Fruit fly (Drosophila melanogaster) whole organism, embryonic: Measurements from ENCODE around the gene Apoltp.
A peak's percentile ranks its signal among the peaks of the same experiment; 100 is the strongest.

Experiments
- Ada2b ChIP-seq: fragments of 200-800 bp; sonication (Bioruptor generic); IDR thresholded peaks from 2 replicates; pipeline ENCODE4 v1.3.6; 2022; ENCODE audit warnings: missing biosample characterization, missing genetic modification characterization
- Blimp-1 ChIP-seq: fragments of 200-800 bp; sonication (Bioruptor generic); optimal IDR thresholded peaks from 3 replicates; lab custom pipeline; 2018; ENCODE audit warnings: missing biosample characterization, missing genetic modification characterization, mild to moderate bottlenecking, moderate library complexity, missing genetic modification reagents
- CG10274 ChIP-seq: fragments of 200-800 bp; sonication (Bioruptor generic); optimal IDR thresholded peaks from 3 replicates; lab custom pipeline; 2017; ENCODE audit warnings: missing biosample characterization, mild to moderate bottlenecking, missing genetic modification characterization
- CG11504 ChIP-seq: fragments of 200-800 bp; sonication (Bioruptor generic); optimal IDR thresholded peaks from 3 replicates; lab custom pipeline; 2019; ENCODE audit warnings: missing biosample characterization, mild to moderate bottlenecking, missing genetic modification characterization, moderate library complexity
- CG12769 ChIP-seq: fragments of 200-800 bp; sonication (Bioruptor generic); optimal IDR thresholded peaks from 2 replicates; lab custom pipeline; 2019; ENCODE audit warnings: missing biosample characterization, mild to moderate bottlenecking, missing genetic modification characterization, moderate library complexity
- CG17361 ChIP-seq: fragments of 200-800 bp; sonication (Bioruptor generic); IDR thresholded peaks from 3 replicates; pipeline ENCODE4 v1.3.6; 2022; ENCODE audit warnings: missing biosample characterization, missing genetic modification characterization
- CG2678 ChIP-seq: fragments of 200-800 bp; sonication (Bioruptor generic); optimal IDR thresholded peaks from 3 replicates; lab custom pipeline; 2019; ENCODE audit warnings: missing biosample characterization, mild to moderate bottlenecking, missing genetic modification characterization, moderate library complexity
- CG30431 ChIP-seq: fragments of 200-800 bp; sonication (Bioruptor generic); optimal IDR thresholded peaks from 2 replicates; lab custom pipeline; 2017; ENCODE audit warnings: missing biosample characterization, missing genetic modification characterization
- CG3995 ChIP-seq: fragments of 200-800 bp; sonication (Bioruptor generic); optimal IDR thresholded peaks from 3 replicates; lab custom pipeline; 2016; ENCODE audit warnings: missing biosample characterization, missing genetic modification characterization
- CG4328 ChIP-seq: fragments of 200-800 bp; sonication (Bioruptor generic); optimal IDR thresholded peaks from 3 replicates; lab custom pipeline; 2017; ENCODE audit warnings: missing biosample characterization, missing genetic modification reagents, missing genetic modification characterization
- CG6813 ChIP-seq: fragments of 200-800 bp; sonication (Bioruptor generic); optimal IDR thresholded peaks from 2 replicates; lab custom pipeline; 2017; ENCODE audit warnings: missing biosample characterization, missing genetic modification characterization, mild to moderate bottlenecking, moderate library complexity, missing genetic modification reagents
- CG7839 ChIP-seq: fragments of 200-800 bp; sonication (Bioruptor generic); optimal IDR thresholded peaks from 3 replicates; lab custom pipeline; 2018; ENCODE audit warnings: missing biosample characterization, mild to moderate bottlenecking, missing genetic modification characterization, moderate library complexity
- CG7928 ChIP-seq: fragments of 200-800 bp; sonication (Bioruptor generic); optimal IDR thresholded peaks from 2 replicates; lab custom pipeline; 2017; ENCODE audit warnings: missing biosample characterization, mild to moderate bottlenecking, missing genetic modification characterization
- CG8765 ChIP-seq: fragments of 200-800 bp; sonication (Bioruptor generic); IDR thresholded peaks from 2 replicates; pipeline ENCODE4 v1.3.6; 2022; ENCODE audit warnings: missing biosample characterization, missing genetic modification characterization
- Dip3 ChIP-seq: fragments of 200-800 bp; sonication (Bioruptor generic); optimal IDR thresholded peaks from 3 replicates; lab custom pipeline; 2016; ENCODE audit warnings: missing biosample characterization, missing genetic modification characterization
- Drgx ChIP-seq: fragments of 200-800 bp; sonication (Bioruptor generic); IDR thresholded peaks from 2 replicates; pipeline ENCODE4 v1.3.6; 2022; ENCODE audit warnings: missing biosample characterization, missing genetic modification characterization
- E2f1 ChIP-seq: fragments of 200-800 bp; sonication (Bioruptor generic); IDR thresholded peaks from 2 replicates; pipeline ENCODE4 v1.3.6; 2022; ENCODE audit warnings: missing biosample characterization, missing genetic modification characterization
- Eip74EF ChIP-seq, 2 experiments: fragments of 200-800 bp in 1 of 2; fragments of >200 bp in 1 of 2; sonication (Bioruptor generic) in 1 of 2; optimal IDR thresholded peaks; 2 replicates each; lab custom pipeline; 2017 to 2019; ENCODE audit warnings: missing biosample characterization in 2 of 2, missing genetic modification characterization in 2 of 2, mild to moderate bottlenecking in 1 of 2, moderate library complexity in 1 of 2
- HHEX ChIP-seq: fragments of 200-800 bp; sonication (Bioruptor generic); optimal IDR thresholded peaks from 3 replicates; lab custom pipeline; 2017; ENCODE audit warnings: missing biosample characterization, mild to moderate bottlenecking, missing genetic modification characterization, missing genetic modification reagents
- Hr78 ChIP-seq, 2 experiments: fragments of 200-800 bp in 1 of 2; fragments of >200 bp in 1 of 2; sonication (Bioruptor generic) in 1 of 2; optimal IDR thresholded peaks; 2 replicates each; lab custom pipeline; 2017 to 2019; ENCODE audit warnings: missing biosample characterization in 2 of 2, missing genetic modification characterization in 2 of 2, mild to moderate bottlenecking in 1 of 2, moderate library complexity in 1 of 2
- Meics ChIP-seq: fragments of 200-800 bp; sonication (Bioruptor generic); optimal IDR thresholded peaks from 2 replicates; lab custom pipeline; 2017; ENCODE audit warnings: missing biosample characterization, mild to moderate bottlenecking, missing genetic modification characterization
- Ptx1 ChIP-seq: fragments of 200-800 bp; sonication (Bioruptor generic); IDR thresholded peaks from 2 replicates; pipeline ENCODE4 v1.3.6; 2022; ENCODE audit warnings: missing biosample characterization, missing genetic modification characterization
- Rfx ChIP-seq: fragments of 200-800 bp; sonication (Bioruptor generic); IDR thresholded peaks from 2 replicates; pipeline ENCODE4 v1.3.6; 2022; ENCODE audit warnings: missing biosample characterization, missing genetic modification characterization
- Sin3A ChIP-seq: fragments of >200 bp; optimal IDR thresholded peaks from 2 replicates; lab custom pipeline; 2018
- Sox100B ChIP-seq: fragments of 200-800 bp; sonication (Bioruptor generic); optimal IDR thresholded peaks from 3 replicates; lab custom pipeline; 2018; ENCODE audit warnings: missing biosample characterization, mild to moderate bottlenecking, missing genetic modification characterization
- Ssrp ChIP-seq: fragments of 200-800 bp; sonication (Bioruptor generic); optimal IDR thresholded peaks from 2 replicates; lab custom pipeline; 2018; ENCODE audit warnings: missing biosample characterization, mild to moderate bottlenecking, missing genetic modification characterization, moderate library complexity
- abd-A ChIP-seq: fragments of 200-800 bp; sonication (Bioruptor generic); optimal IDR thresholded peaks from 3 replicates; lab custom pipeline; 2019; ENCODE audit warnings: missing biosample characterization, mild to moderate bottlenecking, missing genetic modification characterization, moderate library complexity
- az2 ChIP-seq: fragments of 200-800 bp; sonication (Bioruptor generic); optimal IDR thresholded peaks from 3 replicates; lab custom pipeline; 2016; ENCODE audit warnings: missing biosample characterization, missing genetic modification characterization
- bbx ChIP-seq: fragments of 200-800 bp; sonication (Bioruptor generic); IDR thresholded peaks from 2 replicates; pipeline ENCODE4 v1.3.6; 2022; ENCODE audit warnings: missing biosample characterization, missing genetic modification characterization; ENCODE audit not compliant: partially characterized antibody
- btn ChIP-seq: fragments of 200-800 bp; sonication (Bioruptor generic); optimal IDR thresholded peaks from 2 replicates; lab custom pipeline; 2016; ENCODE audit warnings: missing biosample characterization, missing genetic modification characterization
- dmrt99B ChIP-seq: fragments of 200-800 bp; sonication (Bioruptor generic); optimal IDR thresholded peaks from 2 replicates; lab custom pipeline; 2018; ENCODE audit warnings: missing biosample characterization, mild to moderate bottlenecking, missing genetic modification characterization, moderate library complexity
- esg ChIP-seq: fragments of 200-800 bp; sonication (Bioruptor generic); conservative IDR thresholded peaks from 2 replicates; pipeline ENCODE4 v1.3.6; 2022; ENCODE audit warnings: missing biosample characterization, missing genetic modification characterization
- eve ChIP-seq, 2 experiments: fragments of >200 bp; optimal IDR thresholded peaks; 2 replicates each; lab custom pipeline; 2017; ENCODE audit warnings: missing biosample characterization in 2 of 2, missing genetic modification characterization in 2 of 2
- ewg ChIP-seq: fragments of 200-800 bp; sonication (Bioruptor generic); optimal IDR thresholded peaks from 3 replicates; lab custom pipeline; 2017; ENCODE audit warnings: mild to moderate bottlenecking, missing biosample characterization, missing genetic modification reagents, missing genetic modification characterization
- exex ChIP-seq: fragments of 200-800 bp; sonication (Bioruptor generic); optimal IDR thresholded peaks from 4 replicates; lab custom pipeline; 2018; ENCODE audit warnings: missing biosample characterization, mild to moderate bottlenecking, missing genetic modification characterization, moderate library complexity
- fd64A ChIP-seq: fragments of 200-800 bp; sonication (Bioruptor generic); optimal IDR thresholded peaks from 3 replicates; lab custom pipeline; 2018; ENCODE audit warnings: missing biosample characterization, mild to moderate bottlenecking, missing genetic modification characterization
- fd96Cb ChIP-seq: fragments of 200-800 bp; sonication (Bioruptor generic); optimal IDR thresholded peaks from 2 replicates; lab custom pipeline; 2018; ENCODE audit warnings: missing biosample characterization, mild to moderate bottlenecking, missing genetic modification characterization, moderate library complexity
- gem ChIP-seq: fragments of 200-800 bp; sonication (Bioruptor generic); optimal IDR thresholded peaks from 2 replicates; lab custom pipeline; 2019; ENCODE audit warnings: missing biosample characterization, mild to moderate bottlenecking, missing genetic modification characterization, moderate library complexity
- jumu ChIP-seq: fragments of 200-800 bp; sonication (Bioruptor generic); optimal IDR thresholded peaks from 3 replicates; lab custom pipeline; 2016; ENCODE audit warnings: missing biosample characterization, missing genetic modification characterization
- kah ChIP-seq: fragments of 200-800 bp; sonication (Bioruptor generic); optimal IDR thresholded peaks from 2 replicates; lab custom pipeline; 2018; ENCODE audit warnings: missing biosample characterization, mild to moderate bottlenecking, missing genetic modification characterization
- kni ChIP-seq: fragments of 200-800 bp; sonication (Bioruptor generic); optimal IDR thresholded peaks from 3 replicates; lab custom pipeline; 2017; ENCODE audit warnings: mild to moderate bottlenecking, missing biosample characterization, missing genetic modification reagents, missing genetic modification characterization
- lab ChIP-seq: fragments of 200-800 bp; sonication (Bioruptor generic); optimal IDR thresholded peaks from 3 replicates; lab custom pipeline; 2017; ENCODE audit warnings: missing biosample characterization, missing genetic modification characterization, mild to moderate bottlenecking, moderate library complexity, missing genetic modification reagents
- nmo ChIP-seq: fragments of 200-800 bp; sonication (Bioruptor generic); optimal IDR thresholded peaks from 2 replicates; lab custom pipeline; 2018; ENCODE audit warnings: missing biosample characterization, mild to moderate bottlenecking, missing genetic modification characterization, moderate library complexity
- pnt ChIP-seq: fragments of 200-800 bp; sonication (Bioruptor generic); optimal IDR thresholded peaks from 3 replicates; lab custom pipeline; 2016; ENCODE audit warnings: missing biosample characterization, missing genetic modification characterization
- ranshi ChIP-seq: fragments of 200-800 bp; sonication (Bioruptor generic); IDR thresholded peaks from 2 replicates; pipeline ENCODE4 v1.3.6; 2022; ENCODE audit warnings: missing biosample characterization, missing genetic modification characterization
- repo ChIP-seq: fragments of 200-800 bp; sonication (Bioruptor generic); optimal IDR thresholded peaks from 2 replicates; lab custom pipeline; 2016; ENCODE audit warnings: missing biosample characterization, missing genetic modification characterization
- row ChIP-seq: fragments of 200-800 bp; sonication (Bioruptor generic); IDR thresholded peaks from 3 replicates; pipeline ENCODE4 v1.3.6; 2022; ENCODE audit warnings: missing biosample characterization, missing genetic modification characterization
- salm ChIP-seq: fragments of 200-800 bp; sonication (Bioruptor generic); optimal IDR thresholded peaks from 2 replicates; lab custom pipeline; 2018; ENCODE audit warnings: missing biosample characterization, mild to moderate bottlenecking, missing genetic modification characterization
- sima ChIP-seq: fragments of 200-800 bp; sonication (Bioruptor generic); optimal IDR thresholded peaks from 2 replicates; lab custom pipeline; 2016; ENCODE audit warnings: missing biosample characterization, missing genetic modification characterization
- sqz ChIP-seq: fragments of 200-800 bp; sonication (Bioruptor generic); optimal IDR thresholded peaks from 3 replicates; lab custom pipeline; 2018; ENCODE audit warnings: missing biosample characterization, mild to moderate bottlenecking, missing genetic modification characterization
- sr ChIP-seq: fragments of 200-800 bp; sonication (Bioruptor generic); IDR thresholded peaks from 3 replicates; pipeline ENCODE4 v1.3.6; 2022; ENCODE audit warnings: missing biosample characterization, missing genetic modification characterization
- ttk ChIP-seq: fragments of 200-800 bp; sonication (Bioruptor generic); IDR thresholded peaks from 2 replicates; pipeline ENCODE4 v2.1.2; 2022; ENCODE audit warnings: missing biosample characterization, missing genetic modification characterization

Gene Apoltp

dm6 chr2L:9669354-9669753 is 35.4 kb downstream of the Apoltp start (continued):
- TF ChIP-seq jumu (GFP tag; lab: Kevin White, UChicago) (no peak), Drgx (GFP tag; lab: Robert Waterston, UW) (peak; percentile 92), esg (no peak), dmrt99B (peak; percentile 27), fd64A (no peak), ttk (GFP tag; lab: Robert Waterston, UW) (0 out of 2 replicates have a peak, but pooled peaks have one; percentile 13), Ada2b (peak; percentile 24; the same call in 1 of the 2 replicates), CG17361 (0 out of 3 replicates have a peak, but pooled peaks have one; percentile 35), HHEX (GFP tag; lab: Kevin White, UChicago) (peak; percentile 11), sqz (GFP tag; lab: Kevin White, UChicago) (no peak), bbx (no peak), CG7839 (tag; lab: Kevin White, UChicago) (peak; percentile 32), gem (tag; lab: Kevin White, UChicago) (peak; percentile 42), CG7928 (GFP tag; lab: Kevin White, UChicago) (no peak), Rfx (GFP tag; lab: Robert Waterston, UW) (peak; percentile 32; the same call in 1 of the 2 replicates), eve (GFP tag; optimal IDR thresholded peaks at IDR 0.05; lab: Kevin White, UChicago) (peak in 1 of 2 experiments; percentile 43), Blimp-1 (GFP tag; lab: Kevin White, UChicago) (peak; percentile 10), CG4328 (no peak), lab (peak; percentile 50), Ptx1 (GFP tag; lab: Robert Waterston, UW) (no peak), Eip74EF (GFP tag; optimal IDR thresholded peaks at IDR 0.05; lab: Kevin White, UChicago) (no peak), salm (no peak), CG6813 (GFP tag; lab: Kevin White, UChicago) (no peak), kni (GFP tag; lab: Kevin White, UChicago) (no peak), CG11504 (tag; lab: Kevin White, UChicago) (peak; percentile 47), CG2678 (peak; percentile 44), repo (no peak), CG8765 (no peak), row (GFP tag; lab: Robert Waterston, UW) (peak; percentile 40; the same call in 1 of the 3 replicates), Sin3A (lab: Kevin White, UChicago) (no peak), sima (GFP tag; lab: Kevin White, UChicago) (no peak), ranshi (GFP tag; lab: Robert Waterston, UW) (0 out of 2 replicates have a peak, but pooled peaks have one; percentile 25), az2 (GFP tag; lab: Kevin White, UChicago) (no peak), nmo (GFP tag; lab: Kevin White, UChicago) (peak; percentile 7), E2f1 (0 out of 2 replicates have a peak, but pooled peaks have one; percentile 21), Sox100B (GFP tag; lab: Kevin White, UChicago) (no peak), sr (no peak), fd96Cb (tag; lab: Kevin White, UChicago) (peak; percentile 10)
- TF ChIP-seq, all 482 proteins: peak for 33

dm6 chr2L:9670909-9671422 is 37.0 kb downstream of the Apoltp start:
- TF ChIP-seq Hr78 (GFP tag; optimal IDR thresholded peaks at IDR 0.05; lab: Kevin White, UChicago) = no peak
- peak; percentile 44 for TF ChIP-seq abd-A (tag; lab: Kevin White, UChicago)
- no peak for TF ChIP-seq pnt
- no peak for TF ChIP-seq CG30431 (GFP tag; lab: Kevin White, UChicago)
- TF ChIP-seq exex (tag; lab: Kevin White, UChicago) = peak; percentile 37
- peak; percentile 53 for TF ChIP-seq CG12769 (tag; lab: Kevin White, UChicago)
- no peak for TF ChIP-seq Dip3 (GFP tag; lab: Kevin White, UChicago)
- peak; percentile 3 for TF ChIP-seq Meics (GFP tag; lab: Kevin White, UChicago)
- TF ChIP-seq btn (GFP tag; lab: Kevin White, UChicago) = no peak
- TF ChIP-seq kah (GFP tag; lab: Kevin White, UChicago) = no peak
- no peak for TF ChIP-seq CG3995
- no peak for TF ChIP-seq Ssrp (tag; lab: Kevin White, UChicago)
- peak; percentile 22; the same call in 1 of the 3 replicates for TF ChIP-seq sr
- TF ChIP-seq CG10274 = no peak
- TF ChIP-seq ewg (GFP tag; lab: Kevin White, UChicago) = no peak
